Worm (Caenorhabditis elegans) whole organism, L3 larva: Measurements from ENCODE around the gene rol-1.
A peak's percentile ranks its signal among the peaks of the same experiment; 100 is the strongest.
"Not testable (repeated sequence)": the region's sequence is repeated elsewhere in the genome, so short reads cannot be mapped to it uniquely, and the experiment has no call there.

Source experiments
- R02D3.7 ChIP-seq: fragments of 150-350 bp; optimal IDR thresholded peaks from 2 replicates; lab custom pipeline; 2014; ENCODE audit warnings: missing biosample characterization, missing genetic modification characterization
- ZK546.5 ChIP-seq: sonication (generic microtip); optimal IDR thresholded peaks from 2 replicates; lab custom pipeline; 2017; ENCODE audit warnings: missing biosample characterization, missing genetic modification characterization
- aly-2 ChIP-seq: fragments of 150-350 bp; optimal IDR thresholded peaks from 2 replicates; lab custom pipeline; 2014; ENCODE audit warnings: missing biosample characterization, missing genetic modification characterization
- ama-1 ChIP-seq: fragments of 150-350 bp; optimal IDR thresholded peaks from 2 replicates; lab custom pipeline; 2018
- ceh-28 ChIP-seq: fragments of 150-350 bp; optimal IDR thresholded peaks from 2 replicates; lab custom pipeline; 2014; ENCODE audit warnings: missing biosample characterization, missing genetic modification reagents, missing genetic modification characterization
- ceh-82 ChIP-seq: fragments of 150-350 bp; optimal IDR thresholded peaks from 2 replicates; lab custom pipeline; 2014; ENCODE audit warnings: missing biosample characterization, missing genetic modification characterization
- daf-12 ChIP-seq: fragments of 150-350 bp; optimal IDR thresholded peaks from 2 replicates; lab custom pipeline; 2014; ENCODE audit warnings: missing biosample characterization, missing genetic modification reagents, missing genetic modification characterization
- egl-27 ChIP-seq: sonication (generic microtip); optimal IDR thresholded peaks from 4 replicates; lab custom pipeline; 2017; ENCODE audit warnings: missing biosample characterization, missing genetic modification reagents, missing genetic modification characterization
- egl-5 ChIP-seq: fragments of 150-350 bp; optimal IDR thresholded peaks from 2 replicates; lab custom pipeline; 2017; ENCODE audit warnings: missing biosample characterization, missing genetic modification reagents, missing genetic modification characterization, inconsistent platforms
- elt-2 ChIP-seq: sonication (generic microtip); optimal IDR thresholded peaks from 2 replicates; lab custom pipeline; 2016; ENCODE audit warnings: missing genetic modification reagents, mild to moderate bottlenecking, missing genetic modification characterization, missing compliant biosample characterization
- eor-1 ChIP-seq, 2 experiments: fragments of 150-350 bp; optimal IDR thresholded peaks; 2 replicates each; lab custom pipeline; 2014 to 2018; ENCODE audit warnings: missing biosample characterization in 2 of 2, missing genetic modification characterization in 2 of 2
- fos-1 ChIP-seq: fragments of 150-350 bp; optimal IDR thresholded peaks from 2 replicates; lab custom pipeline; 2014; ENCODE audit warnings: missing biosample characterization, missing genetic modification characterization
- hmg-11 ChIP-seq: sonication (generic microtip); optimal IDR thresholded peaks from 2 replicates; lab custom pipeline; 2016; ENCODE audit warnings: missing genetic modification characterization, missing compliant biosample characterization
- jun-1 ChIP-seq: fragments of 150-350 bp; optimal IDR thresholded peaks from 2 replicates; lab custom pipeline; 2014; ENCODE audit warnings: missing biosample characterization, missing genetic modification reagents, missing genetic modification characterization
- lsy-12 ChIP-seq: sonication (generic microtip); optimal IDR thresholded peaks from 2 replicates; lab custom pipeline; 2016; ENCODE audit warnings: mild to moderate bottlenecking, missing genetic modification characterization, missing compliant biosample characterization
- mdl-1 ChIP-seq: fragments of 150-350 bp; optimal IDR thresholded peaks from 2 replicates; lab custom pipeline; 2014; ENCODE audit warnings: missing biosample characterization, missing genetic modification characterization
- mml-1 ChIP-seq: fragments of 150-350 bp; sonication (generic microtip); optimal IDR thresholded peaks from 3 replicates; lab custom pipeline; 2014; ENCODE audit warnings: missing biosample characterization, missing genetic modification characterization
- nfya-1 ChIP-seq: sonication (generic microtip); optimal IDR thresholded peaks from 2 replicates; lab custom pipeline; 2017; ENCODE audit warnings: missing genetic modification characterization, mild to moderate bottlenecking, missing compliant biosample characterization, antibody characterized with exemption, moderate library complexity; ENCODE audit not compliant: insufficient read depth
- nhr-11 ChIP-seq: fragments of 150-350 bp; optimal IDR thresholded peaks from 2 replicates; lab custom pipeline; 2014; ENCODE audit warnings: missing biosample characterization, missing genetic modification characterization
- nhr-23 ChIP-seq: fragments of 150-350 bp; optimal IDR thresholded peaks from 2 replicates; lab custom pipeline; 2014; ENCODE audit warnings: missing biosample characterization, missing genetic modification reagents, missing genetic modification characterization
- nhr-237 ChIP-seq: fragments of 150-350 bp; optimal IDR thresholded peaks from 2 replicates; lab custom pipeline; 2014; ENCODE audit warnings: missing biosample characterization, missing genetic modification characterization
- nhr-25 ChIP-seq: sonication (generic microtip); optimal IDR thresholded peaks from 2 replicates; lab custom pipeline; 2017; ENCODE audit warnings: missing biosample characterization, missing genetic modification characterization
- nhr-28 ChIP-seq: fragments of 150-350 bp; optimal IDR thresholded peaks from 2 replicates; lab custom pipeline; 2014; ENCODE audit warnings: missing biosample characterization, missing genetic modification characterization
- nhr-43 ChIP-seq: sonication (generic microtip); optimal IDR thresholded peaks from 2 replicates; lab custom pipeline; 2016; ENCODE audit warnings: mild to moderate bottlenecking, missing genetic modification characterization, missing compliant biosample characterization; ENCODE audit not compliant: poor library complexity, severe bottlenecking
- nhr-76 ChIP-seq: fragments of 150-350 bp; sonication (generic microtip); optimal IDR thresholded peaks from 5 replicates; lab custom pipeline; 2014; ENCODE audit warnings: missing biosample characterization, missing genetic modification characterization
- skn-1 ChIP-seq: fragments of 150-350 bp; optimal IDR thresholded peaks from 2 replicates; lab custom pipeline; 2014; ENCODE audit warnings: missing biosample characterization, missing genetic modification characterization
- snpc-4 ChIP-seq: fragments of 150-350 bp; optimal IDR thresholded peaks from 2 replicates; lab custom pipeline; 2014; ENCODE audit warnings: missing biosample characterization, missing genetic modification characterization
- unc-39 ChIP-seq: sonication (generic microtip); optimal IDR thresholded peaks from 4 replicates; lab custom pipeline; 2017; ENCODE audit warnings: missing biosample characterization, missing genetic modification characterization
- unc-62 ChIP-seq: fragments of 150-350 bp; sonication (generic microtip); optimal IDR thresholded peaks from 4 replicates; lab custom pipeline; 2014; ENCODE audit warnings: missing biosample characterization, missing genetic modification reagents, missing genetic modification characterization
- ztf-11 ChIP-seq: fragments of 150-350 bp; optimal IDR thresholded peaks from 2 replicates; lab custom pipeline; 2014; ENCODE audit warnings: missing biosample characterization, missing genetic modification characterization
- ztf-4 ChIP-seq: fragments of 150-350 bp; optimal IDR thresholded peaks from 2 replicates; lab custom pipeline; 2014; ENCODE audit warnings: missing biosample characterization, missing genetic modification characterization

rol-1 gene

DNA sequence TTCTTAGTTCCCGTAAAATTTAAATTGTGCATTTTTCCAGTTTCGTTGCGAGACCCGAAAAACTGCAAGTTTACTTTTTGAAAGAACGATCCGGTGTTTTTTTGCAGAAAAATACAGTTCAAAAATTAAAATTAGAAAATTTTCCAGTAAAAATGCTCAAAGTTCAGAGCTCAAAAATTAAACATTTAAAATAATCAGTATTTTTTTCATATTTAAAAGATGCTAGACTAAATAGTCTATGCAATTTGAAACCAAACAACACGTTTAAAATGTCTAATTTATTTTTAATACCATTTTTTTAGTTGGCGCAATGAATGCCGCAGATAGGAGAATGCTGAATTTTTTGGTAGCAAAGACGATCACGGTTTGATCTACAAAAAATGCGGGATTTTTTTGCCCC is 25.0 kb upstream of the rol-1 start, which contains the start of gene Y57A10A.2:
Gene Y57A10A.2 (plus strand): TSS at position 301 of the 400 bp plus-strand sequence.
- TF ChIP-seq nhr-76 (tag; lab: Kevin White, UChicago) (no peak), unc-62 (no peak)

DNA sequence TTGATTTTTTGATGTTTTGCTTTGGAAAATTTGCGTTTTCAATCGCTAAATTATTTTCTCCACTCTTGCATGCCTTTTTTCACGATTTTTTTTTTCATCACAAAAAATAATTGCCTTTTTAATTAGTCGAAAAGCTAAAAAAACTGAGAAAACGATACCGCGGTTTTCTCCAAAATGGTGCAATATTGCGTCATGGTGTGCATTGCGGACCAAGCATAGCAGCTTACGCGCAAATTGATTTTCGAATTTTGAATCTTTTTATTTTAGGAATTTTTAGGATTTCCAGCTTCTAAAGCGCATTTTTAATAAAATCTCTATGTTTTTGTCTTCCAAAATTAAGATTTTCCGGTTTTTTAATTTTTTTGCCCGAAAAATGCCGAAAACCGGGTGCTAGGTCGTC is 22.1 kb upstream of the rol-1 start:
- TF ChIP-seq ceh-82 (no peak), nfya-1 (tag; lab: Kevin White, UChicago) (no peak), ztf-4 (no peak), hmg-11 (tag; lab: Kevin White, UChicago) (no peak), aly-2 (tag; lab: Kevin White, UChicago) (no peak), snpc-4 (no peak), ZK546.5 (tag; lab: Kevin White, UChicago) (no peak), R02D3.7 (tag; lab: Kevin White, UChicago) (no peak), egl-5 (tag; lab: Kevin White, UChicago) (no peak), nhr-28 (tag; lab: Kevin White, UChicago) (no peak), ztf-11 (tag; lab: Kevin White, UChicago) (no peak), mml-1 (tag; lab: Kevin White, UChicago) (no peak), mdl-1 (tag; lab: Kevin White, UChicago) (no peak), fos-1 (no peak), nhr-23 (tag; lab: Kevin White, UChicago) (no peak), nhr-11 (tag; lab: Kevin White, UChicago) (no peak), jun-1 (tag; lab: Kevin White, UChicago) (no peak), lsy-12 (tag; lab: Kevin White, UChicago) (no peak)

ce11 chrII:12151640-12152039 is 20.7 kb upstream of the rol-1 start, which contains the start of gene Y57A10A.4:
Gene Y57A10A.4, plus strand, starts transcription at chrII:12151940.
- TF ChIP-seq nfya-1 (tag; lab: Kevin White, UChicago); skn-1; aly-2 (tag; lab: Kevin White, UChicago): not testable (repeated sequence)

- TF ChIP-seq fos-1; eor-1 (tag; optimal IDR thresholded peaks at IDR 0.05; lab: Kevin White, UChicago); nhr-237 (tag; lab: Kevin White, UChicago): not testable (repeated sequence)
Measured at ce11 chrII:12154186-12154585, 18.2 kb upstream of the rol-1 start, which contains the start of gene Y57A10A.5. Gene Y57A10A.5, plus strand, starts transcription at chrII:12154486.

DNA sequence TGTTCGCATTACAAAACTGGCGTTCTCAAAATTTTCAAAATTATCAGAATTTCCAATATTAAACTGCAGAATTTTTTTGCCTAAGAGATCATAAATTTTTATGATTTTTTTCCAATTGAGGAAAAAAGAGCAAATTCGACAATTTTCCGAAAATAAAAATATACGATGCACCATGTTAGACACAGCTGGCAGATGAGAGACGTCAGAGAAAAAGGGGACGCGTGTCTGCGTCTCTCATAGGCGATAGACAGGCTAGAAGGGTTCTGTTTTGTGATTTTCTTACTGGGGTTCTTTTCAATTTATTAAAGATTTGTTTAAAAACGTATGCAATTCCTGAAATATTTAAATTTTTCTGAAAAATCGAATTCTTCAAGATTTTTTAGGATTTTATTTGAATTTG is 9.4 kb upstream of the rol-1 start:
- TF ChIP-seq hmg-11 (tag; lab: Kevin White, UChicago) (peak; percentile 81), elt-2 (tag; lab: Kevin White, UChicago) (no peak), ceh-28 (tag; lab: Kevin White, UChicago) (no peak), ztf-11 (tag; lab: Kevin White, UChicago) (no peak), aly-2 (tag; lab: Kevin White, UChicago) (no peak)
- TF ChIP-seq, all 47 proteins: peak for 1

DNA sequence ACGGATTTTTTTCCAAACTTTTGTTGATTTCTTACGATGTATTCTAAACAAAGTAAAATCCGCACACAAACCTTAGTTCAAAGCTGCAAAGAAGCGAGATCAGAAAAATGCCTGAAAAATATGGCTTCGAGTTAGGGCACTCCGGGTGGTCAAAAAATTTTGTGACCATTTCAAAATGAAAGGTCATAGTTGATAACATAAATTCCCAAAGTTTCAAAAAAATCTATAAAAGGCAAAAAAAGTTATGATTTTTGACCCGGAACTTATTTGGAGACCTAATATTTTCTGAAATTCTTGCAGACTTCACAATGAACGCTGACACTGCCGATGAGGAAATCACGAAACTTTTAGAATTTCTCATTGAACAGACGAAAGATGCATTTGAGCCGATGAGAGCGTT is 7.8 kb upstream of the rol-1 start, which contains the start of gene Y57A10A.8:
Gene Y57A10A.8 (plus strand): TSS at position 301 of the 400 bp plus-strand sequence.
- TF ChIP-seq unc-39, nhr-28, jun-1 (tag; lab: Kevin White, UChicago): not testable (repeated sequence)
- TF ChIP-seq, all 47 proteins: peak for 0; not testable (repeated sequence) for 47

DNA sequence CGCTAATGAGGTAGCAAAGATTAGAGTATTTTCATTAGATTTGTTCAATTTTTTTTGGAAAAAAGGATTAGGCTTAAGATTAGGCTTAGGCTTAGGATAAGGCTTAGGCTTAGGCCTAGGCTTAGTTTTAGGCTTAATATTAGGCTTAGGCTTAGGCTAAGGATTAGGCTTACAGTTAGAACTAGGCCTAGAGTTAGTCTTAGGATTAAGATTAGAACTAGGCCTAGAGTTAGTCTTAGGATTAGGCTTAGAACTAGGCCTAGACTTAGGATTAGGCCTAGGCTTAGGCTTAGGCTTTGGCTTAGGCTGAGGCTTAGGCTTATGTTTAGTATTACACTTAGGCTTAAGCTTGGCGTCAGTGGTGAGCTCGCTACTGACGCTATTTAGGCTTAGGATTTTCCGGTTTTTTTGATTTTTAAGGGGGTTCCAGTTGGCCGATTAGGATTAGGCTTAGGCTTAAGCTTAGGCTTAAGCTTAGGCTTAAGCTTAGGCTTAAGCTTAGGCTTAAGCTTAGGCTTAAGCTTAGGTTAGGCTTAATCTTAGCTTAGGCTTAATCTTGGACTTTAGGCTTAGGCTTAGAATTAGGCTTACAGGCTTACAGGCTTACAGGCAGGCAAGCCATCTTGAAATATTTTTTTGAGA is 2.8 kb upstream of the rol-1 start:
- no peak for TF ChIP-seq ZK546.5 (tag; lab: Kevin White, UChicago)
- no peak for TF ChIP-seq unc-39 (tag; lab: Kevin White, UChicago)
- TF ChIP-seq skn-1 = no peak
- TF ChIP-seq mml-1 (tag; lab: Kevin White, UChicago) = no peak
- no peak for TF ChIP-seq egl-5 (tag; lab: Kevin White, UChicago)
- no peak for TF ChIP-seq nhr-11 (tag; lab: Kevin White, UChicago)
- TF ChIP-seq ceh-82 = no peak
- TF ChIP-seq ama-1 (lab: Kevin White, UChicago) = no peak
- no peak for TF ChIP-seq nhr-28 (tag; lab: Kevin White, UChicago)
- no peak for TF ChIP-seq egl-27 (tag; lab: Kevin White, UChicago)
- TF ChIP-seq nhr-76 (tag; lab: Kevin White, UChicago) = no peak
- TF ChIP-seq daf-12 (tag; lab: Kevin White, UChicago) = no peak
- TF ChIP-seq snpc-4 = no peak
- no peak for TF ChIP-seq nhr-43 (tag; lab: Kevin White, UChicago)
- no peak for TF ChIP-seq R02D3.7 (tag; lab: Kevin White, UChicago)
- no peak for TF ChIP-seq nhr-25 (tag; lab: Kevin White, UChicago)
- TF ChIP-seq unc-62 = no peak
- TF ChIP-seq mdl-1 (tag; lab: Kevin White, UChicago) = no peak
- TF ChIP-seq eor-1 (tag; optimal IDR thresholded peaks at IDR 0.05; lab: Kevin White, UChicago) = no peak
